Fruit fly (Drosophila melanogaster): ENCODE measurements around the gene alpha-Est7.

alpha-Est7 gene

dm6 chr3R:7474616-7475120, 48.9 kb downstream of the alpha-Est7 start:
- peak; percentile 44 for TF ChIP-seq noc (tag; optimal IDR thresholded peaks at IDR 0.05)

- peak; percentile 97 for TF ChIP-seq noc (tag; optimal IDR thresholded peaks at IDR 0.05)
Measured at dm6 chr3R:7473767-7474254, 49.7 kb downstream of the alpha-Est7 start, which contains the start of gene CG1142. TSS of gene CG1142 (minus strand) at chr3R:7473781.

DNA sequence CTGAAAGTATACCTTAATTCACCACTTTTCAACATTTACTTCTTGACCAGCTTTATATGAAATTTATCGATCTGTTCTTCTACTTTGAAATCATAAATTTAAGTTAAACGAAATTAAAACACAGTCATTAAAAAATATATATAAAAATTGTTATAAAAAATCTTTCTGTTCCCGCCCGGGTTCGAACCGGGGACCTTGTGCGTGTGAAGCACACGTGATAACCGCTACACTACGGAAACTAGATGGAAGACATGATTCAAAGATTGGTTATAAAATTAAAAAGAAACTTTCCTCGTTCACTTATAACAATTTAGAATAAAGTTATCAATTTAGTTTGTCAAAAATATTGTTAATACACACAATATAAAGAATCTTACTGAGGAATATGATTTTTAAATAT, 51.7 kb downstream of the alpha-Est7 start:
- no peak for TF ChIP-seq noc (tag; optimal IDR thresholded peaks at IDR 0.05)
